Fruit fly (Drosophila melanogaster) whole organism, embryonic: Measurements from ENCODE around the gene Jon99Ci.

Experiments used
- CG18476 ChIP-seq: fragments of 200-800 bp; sonication (Bioruptor generic); optimal IDR thresholded peaks from 2 replicates; lab custom pipeline; 2016; ENCODE audit warnings: missing biosample characterization, mild to moderate bottlenecking, missing genetic modification characterization
- CG2199 ChIP-seq: fragments of 200-800 bp; sonication (Bioruptor generic); IDR thresholded peaks from 3 replicates; pipeline ENCODE4 v1.3.6; 2022; ENCODE audit warnings: missing biosample characterization, missing genetic modification characterization
- CG9215 ChIP-seq: fragments of 200-800 bp; sonication (Bioruptor generic); IDR thresholded peaks from 2 replicates; pipeline ENCODE4 v1.3.6; 2022; ENCODE audit warnings: missing biosample characterization, missing genetic modification characterization
- Deaf1 ChIP-seq: fragments of 200-800 bp; optimal IDR thresholded peaks from 3 replicates; lab custom pipeline; 2019; ENCODE audit warnings: missing biosample characterization, mild to moderate bottlenecking, missing genetic modification characterization, moderate library complexity
- Hr39 ChIP-seq: fragments of >200 bp; optimal IDR thresholded peaks from 2 replicates; lab custom pipeline; 2017
- Lpt ChIP-seq: fragments of >200 bp; optimal IDR thresholded peaks from 2 replicates; lab custom pipeline; 2018; ENCODE audit warnings: missing biosample characterization, missing genetic modification characterization
- Pdp1 ChIP-seq, 2 experiments: fragments of 200-800 bp; sonication (Bioruptor generic); optimal IDR thresholded peaks; 3 replicates each; lab custom pipeline; 2016; ENCODE audit warnings: missing biosample characterization in 2 of 2, missing genetic modification characterization in 2 of 2, mild to moderate bottlenecking in 1 of 2, moderate library complexity in 1 of 2
- cas ChIP-seq: fragments of 200-800 bp; sonication (Bioruptor generic); IDR thresholded peaks from 2 replicates; pipeline ENCODE4 v1.3.6; 2022; ENCODE audit warnings: missing biosample characterization, missing genetic modification characterization
- nerfin-1 ChIP-seq: fragments of 200-800 bp; sonication (Bioruptor generic); optimal IDR thresholded peaks from 3 replicates; lab custom pipeline; 2019; ENCODE audit warnings: missing biosample characterization, mild to moderate bottlenecking, missing genetic modification characterization, moderate library complexity

DNA sequence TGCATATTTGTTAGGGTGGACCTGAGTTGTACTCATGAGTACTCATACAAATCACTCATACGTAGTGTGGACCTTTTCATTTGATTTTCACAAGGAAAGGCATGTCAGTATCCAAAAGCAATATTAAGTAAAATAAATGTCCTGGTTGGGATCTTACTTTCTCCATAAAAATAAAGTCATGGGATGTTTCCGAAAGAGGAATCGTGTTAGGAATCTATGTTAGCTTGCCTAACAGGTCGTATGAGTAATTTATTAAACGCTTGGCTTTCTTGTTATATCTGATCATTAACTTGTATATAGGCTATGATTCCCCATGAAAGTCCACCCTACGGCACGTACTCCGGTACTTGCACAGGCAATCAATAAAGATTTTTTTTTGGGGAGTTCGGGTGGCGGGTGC is 50.2 kb downstream of the Jon99Ci start:
- TF ChIP-seq Hr39 (no peak), Deaf1 (tag; lab: Kevin White, UChicago) (no peak), Lpt (GFP tag; lab: Kevin White, UChicago) (no peak), CG18476 (no peak), cas (GFP tag; lab: Robert Waterston, UW) (no peak), Pdp1 (GFP tag; optimal IDR thresholded peaks at IDR 0.05; lab: Kevin White, UChicago) (no peak), CG9215 (no peak), CG2199 (GFP tag; lab: Robert Waterston, UW) (no peak), nerfin-1 (tag; lab: Kevin White, UChicago) (no peak)
